Worm (Caenorhabditis elegans): Measurements from ENCODE around the gene srh-60.

DNA sequence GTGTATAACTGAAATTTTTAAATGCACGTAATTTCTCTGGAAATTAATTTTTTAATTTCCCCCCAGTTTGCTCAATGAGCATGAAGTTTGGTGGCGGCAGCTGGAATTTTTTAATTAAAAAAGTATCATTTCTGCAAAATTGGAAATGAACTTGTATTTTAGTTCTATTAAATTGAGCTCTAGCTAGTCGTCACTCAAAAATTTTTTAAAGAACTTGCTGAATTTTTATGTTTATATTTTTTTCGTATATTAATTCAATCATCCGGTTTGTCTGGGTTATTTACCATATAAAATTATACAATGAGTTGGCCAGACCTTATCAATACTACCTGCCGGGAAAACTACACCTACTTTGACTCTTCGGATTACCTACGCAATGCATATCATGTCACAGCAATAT is 1.8 kb upstream of the srh-60 start, which contains the start of gene srh-59:
- TF ChIP-seq lin-13 (GFP tag; optimal IDR thresholded peaks at IDR 0.05): no peak
- no peak for TF ChIP-seq snpc-4 (tag; optimal IDR thresholded peaks at IDR 0.05)
- no peak for TF ChIP-seq mbf-1 (tag; optimal IDR thresholded peaks at IDR 0.05)
- no peak for TF ChIP-seq unc-39 (tag; optimal IDR thresholded peaks at IDR 0.05)
- no peak for TF ChIP-seq ceh-16 (tag; optimal IDR thresholded peaks at IDR 0.05)
- no peak for TF ChIP-seq lin-39 (tag; optimal IDR thresholded peaks at IDR 0.05)
- TF ChIP-seq skn-1 (tag; optimal IDR thresholded peaks at IDR 0.05): no peak
- TF ChIP-seq nhr-77 (tag; optimal IDR thresholded peaks at IDR 0.05): no peak
- TF ChIP-seq lsy-2 (tag; optimal IDR thresholded peaks at IDR 0.05): no peak
- no peak for TF ChIP-seq gmeb-1 (tag; optimal IDR thresholded peaks at IDR 0.05)
- TF ChIP-seq elt-1 (tag; optimal IDR thresholded peaks at IDR 0.05): no peak
- TF ChIP-seq egl-27 (tag; optimal IDR thresholded peaks at IDR 0.05): no peak
- no peak for TF ChIP-seq lin-11 (tag; optimal IDR thresholded peaks at IDR 0.05)
- TF ChIP-seq crh-2 (tag; optimal IDR thresholded peaks at IDR 0.05): no peak
